Fruit fly (Drosophila melanogaster): ENCODE results near the gene ss.

DNA sequence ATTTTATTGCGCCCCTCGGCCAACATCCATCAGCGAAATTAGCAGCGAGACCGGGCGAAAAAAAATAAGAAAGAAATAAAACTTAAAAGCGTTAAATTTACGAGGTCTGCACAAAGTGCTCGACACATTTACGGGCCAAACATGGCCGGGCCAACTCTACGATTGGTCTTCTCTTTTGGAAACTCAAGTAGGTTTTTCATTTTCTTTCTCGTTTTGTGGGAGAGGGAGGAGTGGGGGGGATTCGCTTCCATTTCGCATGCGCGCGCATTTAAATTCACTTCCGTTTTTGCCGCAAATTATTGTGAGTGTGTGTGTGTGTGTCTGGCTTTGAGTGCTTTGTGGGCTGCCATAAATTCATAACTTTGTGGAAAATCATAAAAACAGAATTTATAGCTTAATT is 24.0 kb upstream of the ss start:
- TF ChIP-seq bab1 (GFP tag; optimal IDR thresholded peaks at IDR 0.05) (no peak), cnc (optimal IDR thresholded peaks at IDR 0.05) (no peak), CG7101 (tag; optimal IDR thresholded peaks at IDR 0.05) (no peak)

Data from whole organism, adult.